Worm (Caenorhabditis elegans) whole organism, young adult: ENCODE results near the gene nhr-44.

Experiments used
- B0336.3 ChIP-seq: fragments of 200-800 bp; sonication (Bioruptor generic); IDR thresholded peaks from 2 replicates; pipeline ENCODE4 v1.3.6; 2022; ENCODE audit warnings: missing genetic modification characterization, missing compliant biosample characterization
- C17E4.6 ChIP-seq: fragments of 200-800 bp; sonication (Bioruptor generic); IDR thresholded peaks from 2 replicates; pipeline ENCODE4 v1.3.6; 2022; ENCODE audit warnings: missing genetic modification reagents, missing genetic modification characterization, missing compliant biosample characterization
- F22D6.2 ChIP-seq: sonication (generic microtip); optimal IDR thresholded peaks from 2 replicates; lab custom pipeline; 2016; ENCODE audit warnings: mild to moderate bottlenecking, missing genetic modification characterization, missing compliant biosample characterization
- F23B12.7 ChIP-seq: sonication (generic microtip); optimal IDR thresholded peaks from 2 replicates; lab custom pipeline; 2017; ENCODE audit warnings: missing genetic modification characterization, mild to moderate bottlenecking, missing compliant biosample characterization, antibody characterized with exemption, moderate library complexity; ENCODE audit not compliant: insufficient read depth
- F39B2.1 ChIP-seq: fragments of 200-800 bp; sonication (Bioruptor generic); IDR thresholded peaks from 2 replicates; pipeline ENCODE4 v1.3.6; 2022; ENCODE audit warnings: missing genetic modification reagents, missing genetic modification characterization, missing compliant biosample characterization
- F49E8.2 ChIP-seq: sonication (generic microtip); optimal IDR thresholded peaks from 3 replicates; lab custom pipeline; 2017; ENCODE audit warnings: missing genetic modification characterization, mild to moderate bottlenecking, missing compliant biosample characterization, antibody characterized with exemption, moderate library complexity; ENCODE audit not compliant: insufficient read depth
- K11D2.4 ChIP-seq: fragments of 200-800 bp; sonication (Bioruptor generic); IDR thresholded peaks from 2 replicates; pipeline ENCODE4 v1.3.6; 2022; ENCODE audit warnings: missing genetic modification reagents, missing genetic modification characterization, missing compliant biosample characterization
- T07F8.4 ChIP-seq: sonication (generic microtip); optimal IDR thresholded peaks from 2 replicates; lab custom pipeline; 2016; ENCODE audit warnings: mild to moderate bottlenecking, missing genetic modification characterization, moderate library complexity, missing compliant biosample characterization
- T26A5.8 ChIP-seq: sonication (generic microtip); optimal IDR thresholded peaks from 2 replicates; lab custom pipeline; 2016; ENCODE audit warnings: missing genetic modification characterization, missing compliant biosample characterization
- Y95B8A.8 ChIP-seq: fragments of 200-800 bp; sonication (Bioruptor generic); IDR thresholded peaks from 2 replicates; pipeline ENCODE4 v1.3.6; 2022; ENCODE audit warnings: missing genetic modification reagents, missing genetic modification characterization, missing compliant biosample characterization
- akir-1 ChIP-seq: fragments of 200-800 bp; sonication (Bioruptor generic); optimal IDR thresholded peaks from 2 replicates; lab custom pipeline; 2018; ENCODE audit warnings: mild to moderate bottlenecking, missing genetic modification characterization, moderate library complexity, missing compliant biosample characterization
- atf-7 ChIP-seq: sonication (generic microtip); optimal IDR thresholded peaks from 2 replicates; lab custom pipeline; 2017; ENCODE audit warnings: mild to moderate bottlenecking, missing genetic modification characterization, missing compliant biosample characterization
- attf-3 ChIP-seq: fragments of 200-800 bp; sonication (Bioruptor generic); conservative IDR thresholded peaks from 2 replicates; pipeline ENCODE4 v1.3.6; 2022; ENCODE audit warnings: missing genetic modification reagents, missing genetic modification characterization, missing compliant biosample characterization
- dpff-1 ChIP-seq: sonication (generic microtip); optimal IDR thresholded peaks from 2 replicates; lab custom pipeline; 2017; ENCODE audit warnings: mild to moderate bottlenecking, missing genetic modification characterization, missing compliant biosample characterization
- him-1 ChIP-seq: sonication (generic microtip); optimal IDR thresholded peaks from 2 replicates; lab custom pipeline; 2016; ENCODE audit warnings: missing genotype, missing genetic modification reagents, missing genetic modification characterization, missing compliant biosample characterization
- hlh-26 ChIP-seq: fragments of 200-800 bp; sonication (Bioruptor generic); conservative IDR thresholded peaks from 2 replicates; pipeline ENCODE4 v1.3.6; 2022; ENCODE audit warnings: missing genetic modification reagents, missing genetic modification characterization, missing compliant biosample characterization
- lag-1 ChIP-seq: fragments of 200-800 bp; sonication (Bioruptor generic); IDR thresholded peaks from 2 replicates; pipeline ENCODE4 v1.3.6; 2022; ENCODE audit warnings: missing genetic modification reagents, missing genetic modification characterization, missing compliant biosample characterization
- lin-54 ChIP-seq: fragments of 200-800 bp; sonication (Bioruptor generic); optimal IDR thresholded peaks from 2 replicates; lab custom pipeline; 2018; ENCODE audit warnings: mild to moderate bottlenecking, missing genetic modification characterization, missing compliant biosample characterization
- madf-6 ChIP-seq: fragments of 200-800 bp; sonication (Bioruptor generic); IDR thresholded peaks from 2 replicates; pipeline ENCODE4 v1.3.6; 2022; ENCODE audit warnings: missing genetic modification reagents, missing genetic modification characterization, missing compliant biosample characterization
- madf-8 ChIP-seq: fragments of 200-800 bp; sonication (Bioruptor generic); conservative IDR thresholded peaks from 2 replicates; pipeline ENCODE4 v1.3.6; 2022; ENCODE audit warnings: missing genetic modification reagents, missing genetic modification characterization, missing compliant biosample characterization
- nfya-2 ChIP-seq: fragments of 200-800 bp; sonication (Bioruptor generic); IDR thresholded peaks from 2 replicates; pipeline ENCODE4 v1.3.6; 2022; ENCODE audit warnings: missing genetic modification reagents, missing genetic modification characterization, missing compliant biosample characterization
- nhr-120 ChIP-seq: fragments of 200-800 bp; sonication (Bioruptor generic); IDR thresholded peaks from 2 replicates; pipeline ENCODE4 v1.3.6; 2022; ENCODE audit warnings: missing genetic modification characterization, missing compliant biosample characterization
- pha-4 ChIP-seq: fragments of 150-350 bp; sonication (generic microtip); optimal IDR thresholded peaks from 2 replicates; lab custom pipeline; 2014; ENCODE audit warnings: missing biosample characterization, missing genetic modification reagents, missing genetic modification characterization
- rcor-1 ChIP-seq: fragments of 200-800 bp; sonication (Bioruptor generic); IDR thresholded peaks from 2 replicates; pipeline ENCODE4 v1.3.6; 2022; ENCODE audit warnings: missing genetic modification reagents, missing genetic modification characterization, missing compliant biosample characterization
- rec-8 ChIP-seq, 2 experiments: sonication (generic microtip); optimal IDR thresholded peaks; 2 replicates each; lab custom pipeline; 2016; ENCODE audit warnings: mild to moderate bottlenecking in 2 of 2, missing genetic modification characterization in 2 of 2, missing genetic modification reagents in 2 of 2, missing genotype in 2 of 2, missing biosample characterization in 1 of 2, missing compliant biosample characterization in 1 of 2, moderate library complexity in 1 of 2
- snpc-1.1 ChIP-seq: sonication (generic microtip); optimal IDR thresholded peaks from 2 replicates; lab custom pipeline; 2017; ENCODE audit warnings: missing genetic modification characterization, mild to moderate bottlenecking, missing compliant biosample characterization, antibody characterized with exemption, moderate library complexity, missing genotype, missing genetic modification reagents; ENCODE audit not compliant: insufficient read depth
- snpc-1.3 ChIP-seq: sonication (generic microtip); optimal IDR thresholded peaks from 2 replicates; lab custom pipeline; 2017; ENCODE audit warnings: missing genetic modification characterization, mild to moderate bottlenecking, missing compliant biosample characterization, antibody characterized with exemption, moderate library complexity, missing genotype, missing genetic modification reagents; ENCODE audit not compliant: insufficient read depth
- snpc-4 ChIP-seq, 5 experiments: fragments of 150-350 bp in 1 of 5; sonication (generic microtip) in 4 of 5; optimal IDR thresholded peaks; 2 replicates each; lab custom pipeline; 2014 to 2018; ENCODE audit warnings: missing genetic modification characterization in 5 of 5, missing biosample characterization in 3 of 5, antibody characterized with exemption in 2 of 5, mild to moderate bottlenecking in 2 of 5, missing compliant biosample characterization in 2 of 5, missing genotype in 2 of 5, moderate library complexity in 2 of 5, missing genetic modification reagents in 1 of 5
- unc-130 ChIP-seq: sonication (generic microtip); optimal IDR thresholded peaks from 2 replicates; lab custom pipeline; 2016; ENCODE audit warnings: missing genetic modification reagents, missing genetic modification characterization, missing compliant biosample characterization
- xnd-1 ChIP-seq: sonication (generic microtip); optimal IDR thresholded peaks from 2 replicates; lab custom pipeline; 2016; ENCODE audit warnings: missing genotype, missing genetic modification reagents, missing genetic modification characterization, missing compliant biosample characterization
- ztf-28 ChIP-seq: fragments of 200-800 bp; sonication (Bioruptor generic); IDR thresholded peaks from 2 replicates; pipeline ENCODE4 v1.3.6; 2022; ENCODE audit warnings: missing genetic modification reagents, missing genetic modification characterization, missing compliant biosample characterization

nhr-44 gene

ce11 chrV:8964055-8964758, at the start of gene nhr-44:
nhr-44 (minus strand) TSS chrV:8964105.
- TF ChIP-seq snpc-4 (GFP tag; optimal IDR thresholded peaks at IDR 0.05; lab: Kevin White, UChicago) (no peak), snpc-4 (tag; optimal IDR thresholded peaks at IDR 0.05; lab: Kevin White, UChicago) (no peak), snpc-1.3 (no peak)

- TF ChIP-seq rcor-1 (GFP tag; lab: Robert Waterston, UW) = no peak
- TF ChIP-seq pha-4 = no peak
- no peak for TF ChIP-seq T26A5.8 (tag; lab: Kevin White, UChicago)
- TF ChIP-seq him-1 (tag; lab: Kevin White, UChicago) = no peak
- TF ChIP-seq attf-3 (GFP tag; lab: Robert Waterston, UW) = no peak
- no peak for TF ChIP-seq F23B12.7 (tag; lab: Kevin White, UChicago)
- TF ChIP-seq lin-54 (GFP tag; lab: Kevin White, UChicago) = no peak
- TF ChIP-seq, all 124 proteins: peak for 0
These were observed 45.3 kb upstream of the nhr-44 start, which contains the start of gene srx-2 for ce11 chrV:9009175-9009574. srx-2 (plus strand) TSS chrV:9009475.

ce11 chrV:9005243-9005642, 41.3 kb upstream of the nhr-44 start, which contains the start of gene srx-3:
srx-3 (plus strand) TSS chrV:9005543.
- TF ChIP-seq dpff-1 (tag; lab: Kevin White, UChicago) = no peak
- no peak for TF ChIP-seq rec-8 (tag; optimal IDR thresholded peaks at IDR 0.05; lab: Kevin White, UChicago)
- no peak for TF ChIP-seq Y95B8A.8
- TF ChIP-seq C17E4.6 (GFP tag; lab: Robert Waterston, UW) = no peak

DNA sequence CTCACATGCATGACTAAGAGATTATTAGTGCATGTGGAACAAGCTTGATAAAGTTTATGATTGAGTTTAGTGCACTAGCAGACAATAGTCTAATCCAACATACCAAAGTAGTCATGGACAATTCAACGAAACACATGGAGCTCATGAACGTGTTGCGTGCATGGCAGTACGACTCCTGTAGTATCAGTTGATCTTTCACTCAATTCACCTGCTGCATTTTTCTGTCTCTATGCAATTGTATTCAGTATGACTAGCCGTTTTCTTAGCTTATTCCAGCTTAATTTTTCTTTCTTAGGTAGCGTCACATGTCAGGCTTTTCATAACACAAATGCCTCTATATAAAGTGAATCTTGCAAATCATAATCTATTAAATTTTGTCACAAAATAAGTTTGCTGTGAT, 39.4 kb upstream of the nhr-44 start, which contains the start of gene srx-1:
TSS of gene srx-1 (plus strand) at position 382 of the 400 bp plus-strand sequence.
- TF ChIP-seq F39B2.1 (GFP tag; lab: Robert Waterston, UW) (no peak), madf-6 (no peak), T07F8.4 (no peak), F23B12.7 (tag; lab: Kevin White, UChicago) (no peak), ztf-28 (no peak), xnd-1 (tag; lab: Kevin White, UChicago) (no peak), F49E8.2 (tag; lab: Kevin White, UChicago) (no peak), akir-1 (no peak), T26A5.8 (tag; lab: Kevin White, UChicago) (no peak), snpc-4 (GFP tag; optimal IDR thresholded peaks at IDR 0.05; lab: Kevin White, UChicago) (no peak), snpc-4 (tag; optimal IDR thresholded peaks at IDR 0.05; lab: Kevin White, UChicago) (no peak), snpc-1.1 (tag; lab: Kevin White, UChicago) (no peak), atf-7 (tag; lab: Kevin White, UChicago) (no peak), B0336.3 (no peak), F22D6.2 (tag; lab: Kevin White, UChicago) (no peak), lag-1 (GFP tag; lab: Robert Waterston, UW) (no peak)

- no peak for TF ChIP-seq ztf-28
- no peak for TF ChIP-seq hlh-26
- TF ChIP-seq F22D6.2 (tag; lab: Kevin White, UChicago) = no peak
- no peak for TF ChIP-seq nhr-120 (GFP tag; lab: Robert Waterston, UW)
- no peak for TF ChIP-seq nfya-2 (GFP tag; lab: Robert Waterston, UW)
- TF ChIP-seq K11D2.4 (GFP tag; lab: Robert Waterston, UW) = no peak
- TF ChIP-seq madf-8 = no peak
- TF ChIP-seq unc-130 (GFP tag; lab: Kevin White, UChicago) = no peak
- TF ChIP-seq, all 124 proteins: peak for 0
These were observed 37.3 kb upstream of the nhr-44 start, which contains the start of gene F59E11.2 for ce11 chrV:9001175-9001574. F59E11.2 (plus strand) TSS chrV:9001475.
